Worm (Caenorhabditis elegans): ENCODE results near the gene B0244.17.
A peak's percentile ranks its signal among the peaks of the same experiment; 100 is the strongest.

The B0244.17 gene

DNA sequence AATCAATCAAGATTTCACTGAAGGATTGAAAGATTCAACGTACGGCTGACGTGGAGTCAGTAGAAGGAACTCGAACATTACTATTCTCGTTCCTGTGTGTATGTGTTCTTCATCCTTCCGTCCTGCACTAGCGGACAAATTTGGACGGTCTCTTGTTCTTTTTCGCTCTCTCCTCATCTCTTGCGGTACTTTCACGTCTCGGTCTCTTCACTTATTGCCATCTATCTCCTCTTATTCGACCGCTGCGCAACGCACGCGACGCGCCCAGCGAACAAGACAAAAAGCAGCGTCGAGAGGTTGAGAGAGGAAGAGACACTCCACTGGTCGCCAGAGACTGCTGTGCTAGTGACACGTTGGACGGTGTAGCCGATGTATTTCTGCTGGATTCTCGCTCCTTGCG lies 17.6 kb upstream of the B0244.17 start (continued):
- peak; percentile 49 for TF ChIP-seq fkh-8 (tag; optimal IDR thresholded peaks at IDR 0.05)
- no peak for TF ChIP-seq ztf-11 (tag; optimal IDR thresholded peaks at IDR 0.05)
- peak; percentile 57 for TF ChIP-seq C16A3.4 (tag; optimal IDR thresholded peaks at IDR 0.05)
- no peak for TF ChIP-seq ceh-90 (tag; optimal IDR thresholded peaks at IDR 0.05)
- TF ChIP-seq fkh-4 (tag; optimal IDR thresholded peaks at IDR 0.05; ENCODE audit: borderline replicate concordance) = no peak
- TF ChIP-seq alr-1 (tag; optimal IDR thresholded peaks at IDR 0.05; ENCODE audit: borderline replicate concordance) = no peak
- no peak for TF ChIP-seq sox-4 (tag; optimal IDR thresholded peaks at IDR 0.05)
- no peak for TF ChIP-seq aha-1 (tag; optimal IDR thresholded peaks at IDR 0.05)
- TF ChIP-seq ceh-63 (GFP tag; optimal IDR thresholded peaks at IDR 0.05) = no peak
- peak; percentile 28 for TF ChIP-seq fos-1 (tag; optimal IDR thresholded peaks at IDR 0.05)
- TF ChIP-seq unc-130 (tag; optimal IDR thresholded peaks at IDR 0.05) = no peak
- TF ChIP-seq ceh-88 (GFP tag; IDR thresholded peaks at IDR 0.05) = no peak
- TF ChIP-seq hlh-17 (GFP tag; optimal IDR thresholded peaks at IDR 0.05; ENCODE audit: borderline replicate concordance) = no peak
- peak in 1 of 6 experiments; percentile 44 for TF ChIP-seq elt-3 (tag; optimal IDR thresholded peaks at IDR 0.05)
- no peak for TF ChIP-seq nhr-237 (tag; optimal IDR thresholded peaks at IDR 0.05)
- peak; percentile 58 for TF ChIP-seq nhr-71 (tag; optimal IDR thresholded peaks at IDR 0.05)
- TF ChIP-seq nhr-76 (tag; optimal IDR thresholded peaks at IDR 0.05) = no peak
- no peak for TF ChIP-seq pqm-1 (tag; optimal IDR thresholded peaks at IDR 0.05)
- no peak for TF ChIP-seq ets-5 (GFP tag; IDR thresholded peaks at IDR 0.05)
- no peak for TF ChIP-seq efl-3 (GFP tag; optimal IDR thresholded peaks at IDR 0.05)
- no peak for TF ChIP-seq ces-1 (GFP tag; optimal IDR thresholded peaks at IDR 0.05)
- peak; percentile 52 for TF ChIP-seq blmp-1 (tag; optimal IDR thresholded peaks at IDR 0.05)
- TF ChIP-seq nhr-19 (GFP tag; conservative IDR thresholded peaks at IDR 0.05) = no peak
- peak; percentile 43 for TF ChIP-seq nhr-77 (tag; optimal IDR thresholded peaks at IDR 0.05)
- TF ChIP-seq unc-30 (tag; optimal IDR thresholded peaks at IDR 0.05) = no peak
- peak in 2 of 3 experiments; percentile 49 to 62 for TF ChIP-seq dpl-1 (GFP tag; optimal IDR thresholded peaks at IDR 0.05)
- TF ChIP-seq zag-1 (tag; optimal IDR thresholded peaks at IDR 0.05) = no peak
- TF ChIP-seq nhr-11 (tag; optimal IDR thresholded peaks at IDR 0.05) = no peak
- peak; percentile 56 for TF ChIP-seq swsn-7 (tag; optimal IDR thresholded peaks at IDR 0.05)
- TF ChIP-seq unc-86 (tag; optimal IDR thresholded peaks at IDR 0.05) = peak; percentile 35
- no peak for TF ChIP-seq tlp-1 (tag; optimal IDR thresholded peaks at IDR 0.05)
- peak; percentile 90 for TF ChIP-seq lin-14 (GFP tag; optimal IDR thresholded peaks at IDR 0.05)
- TF ChIP-seq hpl-2 (GFP tag; optimal IDR thresholded peaks at IDR 0.05) = no peak
- no peak for TF ChIP-seq pag-3 (tag; optimal IDR thresholded peaks at IDR 0.05; ENCODE audit: borderline replicate concordance, insufficient read depth)
- no peak for TF ChIP-seq lin-13 (GFP tag; optimal IDR thresholded peaks at IDR 0.05)

DNA sequence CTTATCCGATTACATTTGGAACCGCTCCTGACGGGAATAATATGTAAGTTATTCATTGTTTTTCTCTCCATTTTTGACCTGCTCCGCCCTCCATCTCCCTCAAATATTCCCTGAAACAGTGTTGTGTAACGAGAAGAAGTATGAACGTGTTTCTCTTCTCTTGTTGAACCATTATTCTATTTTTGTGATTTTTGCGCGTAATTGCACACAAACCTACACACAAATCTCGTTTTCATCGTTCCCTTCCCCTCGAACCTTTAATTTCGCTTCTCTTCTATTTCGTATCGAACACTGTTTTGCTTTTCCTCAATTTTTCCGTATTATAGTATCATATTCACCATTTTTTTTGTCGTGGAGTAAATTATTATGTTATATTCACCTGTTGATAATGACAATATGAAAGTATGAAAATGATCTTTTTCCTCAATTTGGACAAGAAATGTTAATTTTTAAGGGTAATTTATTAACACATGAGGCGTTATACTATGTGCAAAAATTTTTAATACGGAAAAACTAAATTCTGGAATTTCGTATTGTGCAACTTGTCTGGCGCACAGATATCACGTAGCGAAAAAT lies 15.8 kb upstream of the B0244.17 start:
- no peak for TF ChIP-seq ceh-8 (GFP tag; optimal IDR thresholded peaks at IDR 0.05)
- no peak for TF ChIP-seq alr-1 (tag; optimal IDR thresholded peaks at IDR 0.05; ENCODE audit: borderline replicate concordance)
- TF ChIP-seq sptf-1 (tag; optimal IDR thresholded peaks at IDR 0.05) = no peak
- no peak for TF ChIP-seq pax-3 (tag; optimal IDR thresholded peaks at IDR 0.05)
- TF ChIP-seq skn-1 (tag; optimal IDR thresholded peaks at IDR 0.05) = no peak
- no peak for TF ChIP-seq lin-15B (tag; optimal IDR thresholded peaks at IDR 0.05)
- TF ChIP-seq lsy-2 (tag; optimal IDR thresholded peaks at IDR 0.05) = no peak
- TF ChIP-seq ztf-11 (tag; optimal IDR thresholded peaks at IDR 0.05) = no peak
- no peak for TF ChIP-seq vab-15 (tag; optimal IDR thresholded peaks at IDR 0.05)
- no peak for TF ChIP-seq fos-1 (tag; optimal IDR thresholded peaks at IDR 0.05)
- TF ChIP-seq lin-39 (tag; optimal IDR thresholded peaks at IDR 0.05) = no peak
- TF ChIP-seq Y116A8C.19 (tag; optimal IDR thresholded peaks at IDR 0.05; ENCODE audit: borderline replicate concordance) = no peak
- no peak for TF ChIP-seq nhr-19 (GFP tag; conservative IDR thresholded peaks at IDR 0.05)
- TF ChIP-seq aly-2 (tag; optimal IDR thresholded peaks at IDR 0.05) = no peak
- TF ChIP-seq lir-3 (tag; optimal IDR thresholded peaks at IDR 0.05; ENCODE audit: poor library complexity) = no peak
- TF ChIP-seq elt-3 (tag; optimal IDR thresholded peaks at IDR 0.05) = no peak
- TF ChIP-seq mab-9 (GFP tag; IDR thresholded peaks at IDR 0.05) = no peak
- TF ChIP-seq pqm-1 (tag; optimal IDR thresholded peaks at IDR 0.05) = no peak
- no peak for TF ChIP-seq swsn-7 (tag; optimal IDR thresholded peaks at IDR 0.05)
